Worm (Caenorhabditis elegans) whole organism, L1 larva: ENCODE results near the gene C18A11.1.

ENCODE experiments used
- C04F5.9 ChIP-seq: sonication (generic microtip); optimal IDR thresholded peaks from 2 replicates; lab custom pipeline; 2016; ENCODE audit warnings: missing genetic modification characterization, missing compliant biosample characterization
- C34B4.2 ChIP-seq: sonication (generic microtip); optimal IDR thresholded peaks from 2 replicates; lab custom pipeline; 2017; ENCODE audit warnings: mild to moderate bottlenecking, missing genetic modification characterization, missing compliant biosample characterization
- F16B12.6 ChIP-seq: fragments of 150-350 bp; optimal IDR thresholded peaks from 2 replicates; lab custom pipeline; 2014; ENCODE audit warnings: missing biosample characterization, missing genetic modification characterization
- aha-1 ChIP-seq: fragments of 150-350 bp; optimal IDR thresholded peaks from 2 replicates; lab custom pipeline; 2014; ENCODE audit warnings: missing biosample characterization, missing genetic modification characterization
- ama-1 ChIP-seq: fragments of 150-350 bp; optimal IDR thresholded peaks from 2 replicates; lab custom pipeline; 2014
- blmp-1 ChIP-seq: fragments of 150-350 bp; optimal IDR thresholded peaks from 2 replicates; lab custom pipeline; 2014; ENCODE audit warnings: missing biosample characterization, missing genetic modification characterization
- ceh-88 ChIP-seq: fragments of 200-800 bp; sonication (Bioruptor generic); IDR thresholded peaks from 2 replicates; pipeline ENCODE4 v1.3.6; 2022; ENCODE audit warnings: missing genetic modification characterization, missing compliant biosample characterization
- efl-1 ChIP-seq, 4 experiments: fragments of 150-350 bp; optimal IDR thresholded peaks in 3 of 4; peaks in 1 of 4; 1 replicate in 1 of 4; 2 replicates in 3 of 4; lab custom pipeline; 2014; ENCODE audit warnings: missing biosample characterization in 2 of 4, missing genetic modification characterization in 2 of 4, missing genetic modification reagents in 2 of 4
- efl-3 ChIP-seq: fragments of 200-800 bp; sonication (Bioruptor generic); optimal IDR thresholded peaks from 2 replicates; lab custom pipeline; 2018; ENCODE audit warnings: mild to moderate bottlenecking, missing genetic modification characterization, missing compliant biosample characterization
- elt-2 ChIP-seq: sonication (generic microtip); optimal IDR thresholded peaks from 2 replicates; lab custom pipeline; 2016; ENCODE audit warnings: missing genetic modification characterization, mild to moderate bottlenecking, inconsistent platforms, missing compliant biosample characterization, missing genetic modification reagents
- elt-3 ChIP-seq, 6 experiments: fragments of 150-350 bp in 1 of 6; sonication (generic microtip); optimal IDR thresholded peaks; 2 replicates each; lab custom pipeline; 2017 to 2018; ENCODE audit warnings: missing biosample characterization in 6 of 6, missing genetic modification characterization in 6 of 6, inconsistent platforms in 1 of 6
- fkh-4 ChIP-seq: sonication (generic microtip); optimal IDR thresholded peaks from 2 replicates; lab custom pipeline; 2016; ENCODE audit warnings: missing compliant biosample characterization, missing genetic modification characterization, borderline replicate concordance
- fkh-8 ChIP-seq: sonication (generic microtip); optimal IDR thresholded peaks from 2 replicates; lab custom pipeline; 2016; ENCODE audit warnings: mild to moderate bottlenecking, missing genetic modification characterization, missing compliant biosample characterization
- fos-1 ChIP-seq: fragments of 150-350 bp; optimal IDR thresholded peaks from 2 replicates; lab custom pipeline; 2014; ENCODE audit warnings: missing biosample characterization, missing genetic modification characterization
- grh-1 ChIP-seq: fragments of 200-800 bp; sonication (Bioruptor generic); IDR thresholded peaks from 2 replicates; pipeline ENCODE4 v1.3.6; 2022; ENCODE audit warnings: missing genetic modification reagents, missing genetic modification characterization, missing compliant biosample characterization
- hlh-17 ChIP-seq: fragments of 200-800 bp; sonication (Bioruptor generic); optimal IDR thresholded peaks from 2 replicates; lab custom pipeline; 2018; ENCODE audit warnings: missing genetic modification characterization, mild to moderate bottlenecking, missing compliant biosample characterization, moderate library complexity, borderline replicate concordance
- hpl-2 ChIP-seq: fragments of 150-350 bp; optimal IDR thresholded peaks from 2 replicates; lab custom pipeline; 2014; ENCODE audit warnings: missing biosample characterization, missing genetic modification reagents, missing genetic modification characterization
- irx-1 ChIP-seq: sonication (generic microtip); optimal IDR thresholded peaks from 2 replicates; lab custom pipeline; 2016; ENCODE audit warnings: missing genetic modification characterization, missing compliant biosample characterization
- jun-1 ChIP-seq: fragments of 150-350 bp; optimal IDR thresholded peaks from 2 replicates; lab custom pipeline; 2014; ENCODE audit warnings: missing biosample characterization, missing genetic modification reagents, missing genetic modification characterization
- lin-39 ChIP-seq: fragments of 150-350 bp; optimal IDR thresholded peaks from 2 replicates; lab custom pipeline; 2014; ENCODE audit warnings: missing biosample characterization, missing genetic modification reagents, missing genetic modification characterization
- lsy-2 ChIP-seq, 2 experiments: fragments of 150-350 bp; optimal IDR thresholded peaks; 2 replicates each; lab custom pipeline; 2014; ENCODE audit warnings: missing biosample characterization in 2 of 2, missing genetic modification characterization in 2 of 2
- mdl-1 ChIP-seq, 2 experiments: fragments of 150-350 bp; optimal IDR thresholded peaks; 2 replicates each; lab custom pipeline; 2014 to 2017; ENCODE audit warnings: missing biosample characterization in 2 of 2, missing genetic modification characterization in 2 of 2, inconsistent platforms in 1 of 2
- nhr-11 ChIP-seq: fragments of 150-350 bp; optimal IDR thresholded peaks from 2 replicates; lab custom pipeline; 2014; ENCODE audit warnings: missing biosample characterization, missing genetic modification characterization
- nhr-12 ChIP-seq: sonication (generic microtip); optimal IDR thresholded peaks from 2 replicates; lab custom pipeline; 2017; ENCODE audit warnings: missing biosample characterization, missing genetic modification characterization
- nhr-19 ChIP-seq: fragments of 200-800 bp; sonication (Bioruptor generic); conservative IDR thresholded peaks from 2 replicates; pipeline ENCODE4 v1.3.6; 2022; ENCODE audit warnings: missing genetic modification characterization, missing compliant biosample characterization
- nhr-47 ChIP-seq: sonication (generic microtip); optimal IDR thresholded peaks from 2 replicates; lab custom pipeline; 2016; ENCODE audit warnings: mild to moderate bottlenecking, missing genetic modification characterization, moderate library complexity, missing compliant biosample characterization
- nhr-85 ChIP-seq: sonication (generic microtip); peaks from one replicate; lab custom pipeline; 2016; ENCODE audit warnings: missing genetic modification characterization, inconsistent platforms, missing compliant biosample characterization
- pag-3 ChIP-seq: sonication (generic microtip); optimal IDR thresholded peaks from 2 replicates; lab custom pipeline; 2017; ENCODE audit warnings: missing genetic modification characterization, mild to moderate bottlenecking, missing compliant biosample characterization, antibody characterized with exemption, borderline replicate concordance; ENCODE audit not compliant: insufficient read depth
- sup-37 ChIP-seq: fragments of 200-800 bp; sonication (Bioruptor generic); optimal IDR thresholded peaks from 2 replicates; lab custom pipeline; 2018; ENCODE audit warnings: mild to moderate bottlenecking, missing genetic modification characterization, missing compliant biosample characterization
- swsn-7 ChIP-seq: sonication (generic microtip); optimal IDR thresholded peaks from 2 replicates; lab custom pipeline; 2016; ENCODE audit warnings: missing genetic modification characterization, missing compliant biosample characterization
- tbx-2 ChIP-seq: sonication (generic microtip); optimal IDR thresholded peaks from 2 replicates; lab custom pipeline; 2016; ENCODE audit warnings: missing genetic modification characterization, missing compliant biosample characterization
- unc-130 ChIP-seq: fragments of 150-350 bp; optimal IDR thresholded peaks from 2 replicates; lab custom pipeline; 2017; ENCODE audit warnings: missing biosample characterization, missing genetic modification characterization, inconsistent platforms
- unc-62 ChIP-seq: fragments of 150-350 bp; optimal IDR thresholded peaks from 2 replicates; lab custom pipeline; 2014; ENCODE audit warnings: missing biosample characterization, missing genetic modification reagents, missing genetic modification characterization
- vab-15 ChIP-seq: sonication (generic microtip); optimal IDR thresholded peaks from 2 replicates; lab custom pipeline; 2017; ENCODE audit warnings: missing genotype, mild to moderate bottlenecking, missing genetic modification characterization, missing compliant biosample characterization
- ztf-11 ChIP-seq, 2 experiments: sonication (generic microtip); optimal IDR thresholded peaks; 2 replicates each; lab custom pipeline; 2016 to 2017; ENCODE audit warnings: missing genetic modification characterization in 2 of 2, missing biosample characterization in 1 of 2, missing compliant biosample characterization in 1 of 2

Gene C18A11.1

DNA sequence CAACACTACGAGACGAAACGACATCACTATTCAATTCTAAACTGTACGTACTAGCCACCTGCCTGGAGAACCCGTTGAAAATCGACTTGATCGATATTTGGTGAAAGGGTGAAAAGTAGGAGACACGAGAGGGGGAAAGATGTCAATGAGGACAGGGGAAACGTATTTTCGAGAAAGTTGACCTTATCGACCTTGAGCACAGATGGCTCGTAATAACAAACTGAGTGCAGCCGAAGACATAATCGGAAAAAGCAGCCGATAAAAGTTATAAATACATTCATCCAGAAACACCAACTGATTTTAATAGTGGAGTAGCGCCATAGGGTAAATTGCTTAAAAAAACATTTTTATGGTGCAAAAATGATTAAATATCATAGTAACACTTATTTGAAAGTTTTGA, 9.1 kb upstream of the C18A11.1 start:
- TF ChIP-seq efl-1 (optimal IDR thresholded peaks at IDR 0.05; lab: Kevin White, UChicago), result no peak
- TF ChIP-seq efl-1 (GFP tag; optimal IDR thresholded peaks at IDR 0.05 in 1 of 2; lab: Kevin White, UChicago), result peak in 1 of 2 experiments; percentile 79
- TF ChIP-seq sup-37 (GFP tag; lab: Kevin White, UChicago), result no peak
- TF ChIP-seq blmp-1 (tag; lab: Kevin White, UChicago), result peak; percentile 45

DNA sequence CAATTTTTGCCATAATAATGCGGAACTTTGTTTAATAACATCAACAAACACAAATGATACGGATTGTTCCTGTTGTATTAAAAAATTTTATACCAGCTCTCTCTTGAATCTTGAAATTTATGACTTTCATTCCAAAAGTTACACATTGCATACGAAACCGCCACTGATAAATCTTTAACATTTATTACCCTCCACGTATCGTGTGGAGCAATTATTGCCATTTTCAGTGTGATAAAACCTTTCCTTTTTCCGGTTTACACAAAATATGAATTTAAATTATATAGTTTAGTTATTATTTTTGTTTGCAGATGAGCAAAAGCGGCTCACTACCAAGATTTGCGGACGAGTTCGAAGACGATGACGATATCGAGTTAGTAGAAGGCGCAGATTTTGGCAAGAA, 8.3 kb upstream of the C18A11.1 start, which contains the start of gene C18A11.3:
Gene C18A11.3 (plus strand): TSS at position 301 of the 400 bp plus-strand sequence.
- TF ChIP-seq hlh-17 (GFP tag; lab: Kevin White, UChicago) (no peak), fos-1 (tag; lab: Kevin White, UChicago) (no peak), efl-1 (optimal IDR thresholded peaks at IDR 0.05; lab: Kevin White, UChicago) (no peak), efl-1 (GFP tag; optimal IDR thresholded peaks at IDR 0.05 in 1 of 2; lab: Kevin White, UChicago) (peak in 1 of 2 experiments; percentile 10), fkh-4 (no peak), lin-39 (tag; lab: Kevin White, UChicago) (no peak), C04F5.9 (tag; lab: Kevin White, UChicago) (no peak), nhr-47 (no peak)

DNA sequence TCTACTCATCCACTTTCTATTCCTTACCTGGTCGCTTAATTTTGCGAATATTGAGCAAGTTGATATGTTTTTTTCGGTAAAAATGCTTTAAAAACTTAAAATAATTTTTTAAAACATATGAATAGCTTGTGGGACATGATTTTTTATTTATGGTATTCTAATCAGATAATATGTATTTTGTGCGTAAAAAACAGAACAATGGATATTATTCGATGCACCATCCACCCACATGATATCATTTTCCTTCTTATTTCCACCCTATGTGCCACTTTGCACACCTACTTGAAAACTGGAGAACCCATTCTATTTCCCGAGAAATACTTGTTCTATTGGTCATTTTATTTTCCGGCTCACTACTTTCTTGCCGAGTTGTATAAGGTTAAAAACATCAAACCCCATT, 1.9 kb upstream of the C18A11.1 start, which contains the start of gene C18A11.2:
Gene C18A11.2 (plus strand): TSS at position 301 of the 400 bp plus-strand sequence.
- TF ChIP-seq fkh-8 (tag; lab: Kevin White, UChicago) (no peak), unc-62 (GFP tag; lab: Kevin White, UChicago) (no peak), jun-1 (tag; lab: Kevin White, UChicago) (no peak), ceh-88 (GFP tag; lab: Robert Waterston, UW) (no peak), sup-37 (GFP tag; lab: Kevin White, UChicago) (no peak), ama-1 (no peak), elt-3 (tag; optimal IDR thresholded peaks at IDR 0.05; lab: Kevin White, UChicago) (no peak), aha-1 (no peak), efl-3 (GFP tag; lab: Kevin White, UChicago) (no peak), ztf-11 (tag; optimal IDR thresholded peaks at IDR 0.05; lab: Kevin White, UChicago) (no peak), irx-1 (tag; lab: Kevin White, UChicago) (no peak), vab-15 (tag; lab: Kevin White, UChicago) (no peak), efl-1 (optimal IDR thresholded peaks at IDR 0.05; lab: Kevin White, UChicago) (no peak), efl-1 (GFP tag; optimal IDR thresholded peaks at IDR 0.05 in 1 of 2; lab: Kevin White, UChicago) (no peak)

DNA sequence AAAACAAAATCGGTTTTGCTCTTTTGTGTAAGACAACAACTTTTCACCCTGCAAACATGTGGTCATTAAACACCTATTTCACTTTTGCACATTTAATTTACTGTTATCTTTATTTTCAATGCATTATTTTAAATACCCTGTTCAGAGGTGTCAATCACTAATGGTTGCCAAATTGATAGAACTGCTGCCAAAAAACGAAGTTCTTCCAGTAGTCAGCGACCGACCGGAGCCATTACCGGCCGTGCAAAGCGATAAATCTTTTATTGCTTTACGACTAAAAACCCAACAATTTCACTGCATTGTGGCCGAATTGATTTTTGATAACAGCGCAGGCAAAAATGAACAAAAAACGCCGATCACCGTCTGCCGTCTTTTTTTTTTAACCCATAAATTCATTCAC, 5.4 kb downstream of the C18A11.1 start:
- TF ChIP-seq elt-2 (tag; lab: Kevin White, UChicago), result peak; percentile 6
- no peak for TF ChIP-seq tbx-2

DNA sequence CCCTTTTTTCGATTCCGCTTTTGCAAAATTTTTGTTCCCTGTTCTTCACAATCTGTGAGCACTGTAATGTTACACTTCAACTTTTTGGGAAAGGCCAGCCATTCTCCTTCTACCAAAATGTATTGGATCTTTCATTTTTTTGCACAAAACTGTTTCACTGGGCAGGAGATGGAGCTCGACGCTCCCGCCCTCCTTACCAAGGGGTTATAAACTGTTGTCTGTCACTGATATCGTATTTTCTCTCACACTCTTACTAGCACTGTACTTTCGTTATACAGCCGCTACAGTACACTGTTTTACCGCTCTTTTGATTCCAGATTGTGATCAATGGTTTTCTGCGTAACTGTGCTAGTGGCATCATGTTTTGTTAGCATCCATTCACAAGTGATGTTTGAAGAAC, 8.6 kb downstream of the C18A11.1 start, which contains the start of gene C46F2.1:
Gene C46F2.1 (plus strand): TSS at position 301 of the 400 bp plus-strand sequence.
- TF ChIP-seq F16B12.6 (tag; lab: Kevin White, UChicago), result no peak
- TF ChIP-seq unc-130 (tag; lab: Kevin White, UChicago), result no peak
- no peak for TF ChIP-seq sup-37 (GFP tag; lab: Kevin White, UChicago)
- TF ChIP-seq elt-3 (tag; optimal IDR thresholded peaks at IDR 0.05; lab: Kevin White, UChicago), result no peak
- TF ChIP-seq swsn-7 (tag; lab: Kevin White, UChicago), result no peak
- no peak for TF ChIP-seq pag-3 (tag; lab: Kevin White, UChicago)
- TF ChIP-seq hpl-2 (GFP tag; lab: Kevin White, UChicago), result no peak
- no peak for TF ChIP-seq nhr-12
- TF ChIP-seq nhr-85 (tag; lab: Kevin White, UChicago), result peak; percentile 36
- no peak for TF ChIP-seq nhr-19 (GFP tag; lab: Robert Waterston, UW)
- TF ChIP-seq grh-1 (GFP tag; lab: Robert Waterston, UW), result no peak
- TF ChIP-seq lsy-2 (tag; optimal IDR thresholded peaks at IDR 0.05; lab: Kevin White, UChicago), result no peak
- no peak for TF ChIP-seq fkh-8 (tag; lab: Kevin White, UChicago)
- TF ChIP-seq nhr-11, result no peak
- no peak for TF ChIP-seq C04F5.9 (tag; lab: Kevin White, UChicago)
- TF ChIP-seq mdl-1 (tag; optimal IDR thresholded peaks at IDR 0.05; lab: Kevin White, UChicago), result no peak
- no peak for TF ChIP-seq C34B4.2 (tag; lab: Kevin White, UChicago)
- no peak for TF ChIP-seq efl-1 (optimal IDR thresholded peaks at IDR 0.05; lab: Kevin White, UChicago)
- peak in 1 of 2 experiments; percentile 49 for TF ChIP-seq efl-1 (GFP tag; optimal IDR thresholded peaks at IDR 0.05 in 1 of 2; lab: Kevin White, UChicago)
